Worm (Caenorhabditis elegans) whole organism, L3 larva: ENCODE measurements around the gene W05B10.3.

Source experiments
- R02D3.7 ChIP-seq: fragments of 150-350 bp; optimal IDR thresholded peaks from 2 replicates; lab custom pipeline; 2014; ENCODE audit warnings: missing biosample characterization, missing genetic modification characterization
- ZK546.5 ChIP-seq: sonication (generic microtip); optimal IDR thresholded peaks from 2 replicates; lab custom pipeline; 2017; ENCODE audit warnings: missing biosample characterization, missing genetic modification characterization
- aly-2 ChIP-seq: fragments of 150-350 bp; optimal IDR thresholded peaks from 2 replicates; lab custom pipeline; 2014; ENCODE audit warnings: missing biosample characterization, missing genetic modification characterization
- ama-1 ChIP-seq: fragments of 150-350 bp; optimal IDR thresholded peaks from 2 replicates; lab custom pipeline; 2018
- ceh-16 ChIP-seq: sonication (generic microtip); optimal IDR thresholded peaks from 2 replicates; lab custom pipeline; 2017; ENCODE audit warnings: missing biosample characterization, missing genetic modification characterization
- ceh-28 ChIP-seq: fragments of 150-350 bp; optimal IDR thresholded peaks from 2 replicates; lab custom pipeline; 2014; ENCODE audit warnings: missing biosample characterization, missing genetic modification reagents, missing genetic modification characterization
- ceh-82 ChIP-seq: fragments of 150-350 bp; optimal IDR thresholded peaks from 2 replicates; lab custom pipeline; 2014; ENCODE audit warnings: missing biosample characterization, missing genetic modification characterization
- ceh-9 ChIP-seq: sonication (generic microtip); optimal IDR thresholded peaks from 2 replicates; lab custom pipeline; 2018; ENCODE audit warnings: missing biosample characterization, missing genetic modification characterization
- egl-27 ChIP-seq: sonication (generic microtip); optimal IDR thresholded peaks from 4 replicates; lab custom pipeline; 2017; ENCODE audit warnings: missing biosample characterization, missing genetic modification reagents, missing genetic modification characterization
- egl-5 ChIP-seq: fragments of 150-350 bp; optimal IDR thresholded peaks from 2 replicates; lab custom pipeline; 2017; ENCODE audit warnings: missing biosample characterization, missing genetic modification reagents, missing genetic modification characterization, inconsistent platforms
- elt-1 ChIP-seq: fragments of 150-350 bp; optimal IDR thresholded peaks from 2 replicates; lab custom pipeline; 2014; ENCODE audit warnings: missing biosample characterization, missing genetic modification characterization
- elt-2 ChIP-seq: sonication (generic microtip); optimal IDR thresholded peaks from 2 replicates; lab custom pipeline; 2016; ENCODE audit warnings: missing genetic modification reagents, mild to moderate bottlenecking, missing genetic modification characterization, missing compliant biosample characterization
- elt-3 ChIP-seq, 3 experiments: fragments of 150-350 bp in 1 of 3; sonication (generic microtip) in 2 of 3; optimal IDR thresholded peaks; 2 replicates in 2 of 3; 4 replicates in 1 of 3; lab custom pipeline; 2014 to 2017; ENCODE audit warnings: missing biosample characterization in 3 of 3, missing genetic modification characterization in 3 of 3
- eor-1 ChIP-seq, 2 experiments: fragments of 150-350 bp; optimal IDR thresholded peaks; 2 replicates each; lab custom pipeline; 2014 to 2018; ENCODE audit warnings: missing biosample characterization in 2 of 2, missing genetic modification characterization in 2 of 2
- fkh-10 ChIP-seq: sonication (generic microtip); optimal IDR thresholded peaks from 2 replicates; lab custom pipeline; 2017; ENCODE audit warnings: missing biosample characterization, missing genetic modification reagents, missing genetic modification characterization
- fkh-2 ChIP-seq: fragments of 150-350 bp; optimal IDR thresholded peaks from 2 replicates; lab custom pipeline; 2014; ENCODE audit warnings: missing biosample characterization, missing genetic modification reagents, missing genetic modification characterization
- fos-1 ChIP-seq: fragments of 150-350 bp; optimal IDR thresholded peaks from 2 replicates; lab custom pipeline; 2014; ENCODE audit warnings: missing biosample characterization, missing genetic modification characterization
- hmg-11 ChIP-seq: sonication (generic microtip); optimal IDR thresholded peaks from 2 replicates; lab custom pipeline; 2016; ENCODE audit warnings: missing genetic modification characterization, missing compliant biosample characterization
- jun-1 ChIP-seq: fragments of 150-350 bp; optimal IDR thresholded peaks from 2 replicates; lab custom pipeline; 2014; ENCODE audit warnings: missing biosample characterization, missing genetic modification reagents, missing genetic modification characterization
- lin-15B ChIP-seq: fragments of 150-350 bp; optimal IDR thresholded peaks from 2 replicates; lab custom pipeline; 2014; ENCODE audit warnings: missing biosample characterization, missing genetic modification characterization
- lin-39 ChIP-seq: fragments of 150-350 bp; optimal IDR thresholded peaks from 2 replicates; lab custom pipeline; 2018; ENCODE audit warnings: missing biosample characterization, missing genetic modification reagents, missing genetic modification characterization
- lsy-12 ChIP-seq: sonication (generic microtip); optimal IDR thresholded peaks from 2 replicates; lab custom pipeline; 2016; ENCODE audit warnings: mild to moderate bottlenecking, missing genetic modification characterization, missing compliant biosample characterization
- mml-1 ChIP-seq: fragments of 150-350 bp; sonication (generic microtip); optimal IDR thresholded peaks from 3 replicates; lab custom pipeline; 2014; ENCODE audit warnings: missing biosample characterization, missing genetic modification characterization
- nfya-1 ChIP-seq: sonication (generic microtip); optimal IDR thresholded peaks from 2 replicates; lab custom pipeline; 2017; ENCODE audit warnings: missing genetic modification characterization, mild to moderate bottlenecking, missing compliant biosample characterization, antibody characterized with exemption, moderate library complexity; ENCODE audit not compliant: insufficient read depth
- nhr-11 ChIP-seq: fragments of 150-350 bp; optimal IDR thresholded peaks from 2 replicates; lab custom pipeline; 2014; ENCODE audit warnings: missing biosample characterization, missing genetic modification characterization
- nhr-23 ChIP-seq: fragments of 150-350 bp; optimal IDR thresholded peaks from 2 replicates; lab custom pipeline; 2014; ENCODE audit warnings: missing biosample characterization, missing genetic modification reagents, missing genetic modification characterization
- nhr-237 ChIP-seq: fragments of 150-350 bp; optimal IDR thresholded peaks from 2 replicates; lab custom pipeline; 2014; ENCODE audit warnings: missing biosample characterization, missing genetic modification characterization
- nhr-25 ChIP-seq: sonication (generic microtip); optimal IDR thresholded peaks from 2 replicates; lab custom pipeline; 2017; ENCODE audit warnings: missing biosample characterization, missing genetic modification characterization
- nhr-28 ChIP-seq: fragments of 150-350 bp; optimal IDR thresholded peaks from 2 replicates; lab custom pipeline; 2014; ENCODE audit warnings: missing biosample characterization, missing genetic modification characterization
- nhr-43 ChIP-seq: sonication (generic microtip); optimal IDR thresholded peaks from 2 replicates; lab custom pipeline; 2016; ENCODE audit warnings: mild to moderate bottlenecking, missing genetic modification characterization, missing compliant biosample characterization; ENCODE audit not compliant: poor library complexity, severe bottlenecking
- pha-4 ChIP-seq: fragments of 150-350 bp; optimal IDR thresholded peaks from 2 replicates; lab custom pipeline; 2014; ENCODE audit warnings: missing biosample characterization, missing genetic modification reagents, missing genetic modification characterization
- pqm-1 ChIP-seq: fragments of 150-350 bp; optimal IDR thresholded peaks from 2 replicates; lab custom pipeline; 2017; ENCODE audit warnings: missing biosample characterization, missing genetic modification characterization, inconsistent platforms
- sea-2 ChIP-seq: fragments of 150-350 bp; sonication (generic microtip); optimal IDR thresholded peaks from 4 replicates; lab custom pipeline; 2014; ENCODE audit warnings: missing biosample characterization, missing genetic modification reagents, missing genetic modification characterization
- snpc-4 ChIP-seq: fragments of 150-350 bp; optimal IDR thresholded peaks from 2 replicates; lab custom pipeline; 2014; ENCODE audit warnings: missing biosample characterization, missing genetic modification characterization
- tbx-2 ChIP-seq: sonication (generic microtip); optimal IDR thresholded peaks from 2 replicates; lab custom pipeline; 2016; ENCODE audit warnings: mild to moderate bottlenecking, missing genetic modification characterization, missing compliant biosample characterization
- unc-39 ChIP-seq: sonication (generic microtip); optimal IDR thresholded peaks from 4 replicates; lab custom pipeline; 2017; ENCODE audit warnings: missing biosample characterization, missing genetic modification characterization
- unc-62 ChIP-seq: fragments of 150-350 bp; sonication (generic microtip); optimal IDR thresholded peaks from 4 replicates; lab custom pipeline; 2014; ENCODE audit warnings: missing biosample characterization, missing genetic modification reagents, missing genetic modification characterization
- ztf-11 ChIP-seq: fragments of 150-350 bp; optimal IDR thresholded peaks from 2 replicates; lab custom pipeline; 2014; ENCODE audit warnings: missing biosample characterization, missing genetic modification characterization
- ztf-4 ChIP-seq: fragments of 150-350 bp; optimal IDR thresholded peaks from 2 replicates; lab custom pipeline; 2014; ENCODE audit warnings: missing biosample characterization, missing genetic modification characterization

The W05B10.3 gene

ce11 chrV:12636248-12636647, 25.3 kb downstream of the W05B10.3 start:
- TF ChIP-seq egl-5: peak; percentile 2
- TF ChIP-seq unc-62: no peak
- peak; percentile 63 for TF ChIP-seq nhr-25

- no peak for TF ChIP-seq nhr-28
- TF ChIP-seq egl-5: no peak
- TF ChIP-seq fos-1 (tag; lab: Kevin White, UChicago): no peak
- no peak for TF ChIP-seq eor-1 (tag; optimal IDR thresholded peaks at IDR 0.05; lab: Kevin White, UChicago)
- TF ChIP-seq fkh-2: no peak
- no peak for TF ChIP-seq nhr-23 (tag; lab: Kevin White, UChicago)
- no peak for TF ChIP-seq ztf-11
- no peak for TF ChIP-seq nhr-11 (tag; lab: Kevin White, UChicago)
- TF ChIP-seq ceh-28: no peak
- no peak for TF ChIP-seq aly-2
- no peak for TF ChIP-seq lin-15B (tag; lab: Kevin White, UChicago)
- no peak for TF ChIP-seq ceh-9 (tag; lab: Kevin White, UChicago)
- no peak for TF ChIP-seq elt-1
- no peak for TF ChIP-seq elt-3 (tag; optimal IDR thresholded peaks at IDR 0.05; lab: Kevin White, UChicago)
- no peak for TF ChIP-seq snpc-4 (tag; lab: Kevin White, UChicago)
- TF ChIP-seq pqm-1 (tag; lab: Kevin White, UChicago): peak; percentile 62
- no peak for TF ChIP-seq unc-62
- TF ChIP-seq hmg-11: no peak
- peak; percentile 40 for TF ChIP-seq nhr-25
- TF ChIP-seq ZK546.5: no peak
- TF ChIP-seq pha-4 (tag; lab: Kevin White, UChicago): peak; percentile 94
- no peak for TF ChIP-seq sea-2 (GFP tag; lab: Kevin White, UChicago)
- no peak for TF ChIP-seq lin-39 (tag; lab: Kevin White, UChicago)
- TF ChIP-seq R02D3.7 (tag; lab: Kevin White, UChicago): no peak
- peak; percentile 43 for TF ChIP-seq elt-2 (tag; lab: Kevin White, UChicago)
- no peak for TF ChIP-seq fkh-10 (GFP tag; lab: Kevin White, UChicago)
- no peak for TF ChIP-seq egl-27 (tag; lab: Kevin White, UChicago)
- no peak for TF ChIP-seq ceh-82
- TF ChIP-seq nhr-43: peak; percentile 23
- no peak for TF ChIP-seq ztf-4 (tag; lab: Kevin White, UChicago)
- no peak for TF ChIP-seq unc-39 (tag; lab: Kevin White, UChicago)
- no peak for TF ChIP-seq nhr-237 (tag; lab: Kevin White, UChicago)
- TF ChIP-seq tbx-2 (tag; lab: Kevin White, UChicago): no peak
- no peak for TF ChIP-seq lsy-12 (tag; lab: Kevin White, UChicago)
- no peak for TF ChIP-seq ama-1 (lab: Kevin White, UChicago)
- no peak for TF ChIP-seq nfya-1 (tag; lab: Kevin White, UChicago)
- peak; percentile 63 for TF ChIP-seq jun-1 (tag; lab: Kevin White, UChicago)
- no peak for TF ChIP-seq ceh-16
These were observed 26.3 kb downstream of the W05B10.3 start for ce11 chrV:12635218-12635617.

ce11 chrV:12634746-12635145, 26.8 kb downstream of the W05B10.3 start:
- TF ChIP-seq mml-1 (tag; lab: Kevin White, UChicago) (peak; percentile 76), unc-39 (tag; lab: Kevin White, UChicago) (no peak), egl-5 (peak; percentile 32)

DNA sequence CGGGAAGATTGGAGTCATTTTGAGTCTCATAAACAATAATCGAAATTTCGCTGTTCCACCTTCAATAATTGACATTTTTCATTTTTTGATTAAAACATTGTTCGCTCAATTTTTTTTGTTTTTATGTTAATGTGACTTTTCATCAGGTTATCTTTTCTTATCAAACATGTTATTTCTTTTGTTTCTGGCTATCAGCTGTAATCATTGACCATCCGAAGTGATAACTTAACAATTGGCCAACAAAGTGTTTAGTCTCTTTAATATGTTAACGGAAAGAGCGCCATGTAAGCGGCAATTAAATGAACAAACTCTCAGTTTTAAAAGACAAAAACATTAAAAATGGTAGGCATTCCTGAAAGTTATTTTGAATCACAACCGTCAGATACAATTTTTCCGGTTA, 27.5 kb downstream of the W05B10.3 start:
- TF ChIP-seq elt-1 (no peak), elt-2 (tag; lab: Kevin White, UChicago) (peak; percentile 77), pqm-1 (tag; lab: Kevin White, UChicago) (peak; percentile 52), lsy-12 (tag; lab: Kevin White, UChicago) (no peak)
